Worm (Caenorhabditis elegans) whole organism, early embryonic: Measurements from ENCODE around the gene ZC116.5.
A peak's percentile ranks its signal among the peaks of the same experiment; 100 is the strongest.

Experiments
- F13C5.2 ChIP-seq: sonication (generic microtip); optimal IDR thresholded peaks from 2 replicates; lab custom pipeline; 2017; ENCODE audit warnings: mild to moderate bottlenecking, missing genetic modification characterization, inconsistent platforms, missing compliant biosample characterization
- aly-1 ChIP-seq: sonication (generic microtip); optimal IDR thresholded peaks from 2 replicates; lab custom pipeline; 2016; ENCODE audit warnings: missing genetic modification characterization, missing compliant biosample characterization
- ama-1 ChIP-seq: fragments of 150-350 bp; optimal IDR thresholded peaks from 2 replicates; lab custom pipeline; 2014
- ceh-13 ChIP-seq: fragments of 200-800 bp; sonication (Bioruptor generic); optimal IDR thresholded peaks from 2 replicates; lab custom pipeline; 2018; ENCODE audit warnings: mild to moderate bottlenecking, missing genetic modification characterization, missing compliant biosample characterization
- flt-1 ChIP-seq: fragments of 200-800 bp; sonication (Bioruptor generic); IDR thresholded peaks from 2 replicates; pipeline ENCODE4 v1.3.6; 2022; ENCODE audit warnings: missing genetic modification characterization, missing compliant biosample characterization
- hmg-4 ChIP-seq: fragments of 200-800 bp; sonication (Bioruptor generic); optimal IDR thresholded peaks from 2 replicates; lab custom pipeline; 2018; ENCODE audit warnings: mild to moderate bottlenecking, missing genetic modification characterization, missing compliant biosample characterization
- pes-1 ChIP-seq: fragments of 200-800 bp; sonication (Bioruptor generic); IDR thresholded peaks from 2 replicates; pipeline ENCODE4 v1.3.6; 2022; ENCODE audit warnings: missing genetic modification reagents, missing genetic modification characterization, missing compliant biosample characterization
- tra-4 ChIP-seq: sonication (generic microtip); optimal IDR thresholded peaks from 2 replicates; lab custom pipeline; 2017; ENCODE audit warnings: missing genetic modification characterization, missing compliant biosample characterization

ce11 chrV:12596795-12597194, 12.0 kb downstream of the ZC116.5 start:
- TF ChIP-seq flt-1 (peak; percentile 76), F13C5.2 (peak; percentile 85), ceh-13 (peak; percentile 62), pes-1 (GFP tag; lab: Robert Waterston, UW) (no peak; the same call in 1 of the 2 replicates), ama-1 (lab: Kevin White, UChicago) (no peak), hmg-4 (GFP tag; lab: Kevin White, UChicago) (peak; percentile 90), aly-1 (peak; percentile 80), tra-4 (tag; lab: Kevin White, UChicago) (peak; percentile 65)
